Fruit fly (Drosophila melanogaster) ovary, adult (tissue): ENCODE data around the gene CG7990.

Experiments used
- CG17801 ChIP-seq: fragments of 200-800 bp; optimal IDR thresholded peaks from 2 replicates; lab custom pipeline; 2019; ENCODE audit warnings: missing biosample characterization, mild to moderate bottlenecking, missing genetic modification characterization, moderate library complexity; ENCODE audit not compliant: partially characterized antibody

The CG7990 gene

dm6 chrX:19158519-19159289 is 43.1 kb downstream of the CG7990 start:
- TF ChIP-seq CG17801 (GFP tag; lab: Kevin White, UChicago): no peak

- TF ChIP-seq CG17801 (GFP tag; lab: Kevin White, UChicago): no peak
Measured at dm6 chrX:19157471-19157870, 44.3 kb downstream of the CG7990 start.

dm6 chrX:19155922-19156437 is 45.8 kb downstream of the CG7990 start:
- TF ChIP-seq CG17801 (GFP tag; lab: Kevin White, UChicago): no peak

- peak; percentile 85 for TF ChIP-seq CG17801 (GFP tag; lab: Kevin White, UChicago)
Measured at dm6 chrX:19154998-19155397, 46.8 kb downstream of the CG7990 start.

- no peak for TF ChIP-seq CG17801 (GFP tag; lab: Kevin White, UChicago)
Measured at dm6 chrX:19154249-19154648, 47.5 kb downstream of the CG7990 start.

- peak; percentile 24 for TF ChIP-seq CG17801 (GFP tag; lab: Kevin White, UChicago)
Measured at dm6 chrX:19153288-19154130, 48.3 kb downstream of the CG7990 start.

- peak; percentile 65 for TF ChIP-seq CG17801 (GFP tag; lab: Kevin White, UChicago)
Measured at dm6 chrX:19152570-19153287, 49.0 kb downstream of the CG7990 start.

- no peak for TF ChIP-seq CG17801 (GFP tag; lab: Kevin White, UChicago)
Measured at dm6 chrX:19149511-19149876, 52.3 kb downstream of the CG7990 start.

- TF ChIP-seq CG17801 (GFP tag; lab: Kevin White, UChicago): no peak
Measured at dm6 chrX:19148798-19149510, 52.8 kb downstream of the CG7990 start.

dm6 chrX:19147939-19148641 is 53.7 kb downstream of the CG7990 start:
- TF ChIP-seq CG17801 (GFP tag; lab: Kevin White, UChicago): peak; percentile 68

dm6 chrX:19146421-19146952 is 55.3 kb downstream of the CG7990 start:
- TF ChIP-seq CG17801 (GFP tag; lab: Kevin White, UChicago): no peak
